Worm (Caenorhabditis elegans) whole organism, late embryonic: Measurements from ENCODE around the gene C08E8.2.
"Not testable (repeated sequence)": the region's sequence is repeated elsewhere in the genome, so short reads cannot be mapped to it uniquely, and the experiment has no call there.

Experiments used
- C08G9.2 ChIP-seq: sonication (generic microtip); optimal IDR thresholded peaks from 2 replicates; lab custom pipeline; 2016; ENCODE audit warnings: mild to moderate bottlenecking, missing genetic modification characterization, moderate library complexity, missing compliant biosample characterization
- K02D7.2 ChIP-seq: sonication (generic microtip); optimal IDR thresholded peaks from 2 replicates; lab custom pipeline; 2017; ENCODE audit warnings: mild to moderate bottlenecking, missing genetic modification characterization, missing compliant biosample characterization
- Y22D7AL.16 ChIP-seq: sonication (generic microtip); optimal IDR thresholded peaks from 2 replicates; lab custom pipeline; 2016; ENCODE audit warnings: missing genetic modification characterization, missing compliant biosample characterization
- ahr-1 ChIP-seq: sonication (generic microtip); optimal IDR thresholded peaks from 2 replicates; lab custom pipeline; 2016; ENCODE audit warnings: missing genetic modification characterization, missing compliant biosample characterization
- ceh-18 ChIP-seq: sonication (generic microtip); optimal IDR thresholded peaks from 2 replicates; lab custom pipeline; 2016; ENCODE audit warnings: missing genetic modification characterization, missing compliant biosample characterization
- ceh-19 ChIP-seq: fragments of 200-800 bp; sonication (Bioruptor generic); optimal IDR thresholded peaks from 2 replicates; lab custom pipeline; 2018; ENCODE audit warnings: mild to moderate bottlenecking, missing genetic modification characterization, missing compliant biosample characterization
- ceh-24 ChIP-seq: sonication (generic microtip); optimal IDR thresholded peaks from 2 replicates; lab custom pipeline; 2016; ENCODE audit warnings: mild to moderate bottlenecking, missing genetic modification characterization, missing compliant biosample characterization
- ceh-31 ChIP-seq: sonication (generic microtip); optimal IDR thresholded peaks from 2 replicates; lab custom pipeline; 2016; ENCODE audit warnings: missing genetic modification characterization, missing compliant biosample characterization
- ceh-45 ChIP-seq: fragments of 200-800 bp; sonication (Bioruptor generic); IDR thresholded peaks from 2 replicates; pipeline ENCODE4 v1.3.6; 2022; ENCODE audit warnings: missing genetic modification reagents, missing genetic modification characterization, missing compliant biosample characterization
- ceh-48 ChIP-seq: sonication (generic microtip); optimal IDR thresholded peaks from 2 replicates; lab custom pipeline; 2016; ENCODE audit warnings: missing genetic modification characterization, inconsistent platforms, missing compliant biosample characterization
- ceh-9 ChIP-seq: sonication (generic microtip); optimal IDR thresholded peaks from 2 replicates; lab custom pipeline; 2016; ENCODE audit warnings: mild to moderate bottlenecking, missing genetic modification characterization, inconsistent platforms, missing compliant biosample characterization
- che-1 ChIP-seq: sonication (generic microtip); optimal IDR thresholded peaks from 2 replicates; lab custom pipeline; 2016; ENCODE audit warnings: mild to moderate bottlenecking, missing genetic modification characterization, missing compliant biosample characterization
- dmd-4 ChIP-seq: sonication (generic microtip); optimal IDR thresholded peaks from 2 replicates; lab custom pipeline; 2016; ENCODE audit warnings: borderline replicate concordance, missing genetic modification characterization, missing compliant biosample characterization
- elt-2 ChIP-seq: sonication (generic microtip); optimal IDR thresholded peaks from 2 replicates; lab custom pipeline; 2016; ENCODE audit warnings: missing genetic modification reagents, missing genetic modification characterization, missing compliant biosample characterization
- elt-4 ChIP-seq: sonication (generic microtip); optimal IDR thresholded peaks from 2 replicates; lab custom pipeline; 2016; ENCODE audit warnings: missing genetic modification characterization, missing compliant biosample characterization
- eyg-1 ChIP-seq: sonication (generic microtip); optimal IDR thresholded peaks from 2 replicates; lab custom pipeline; 2016; ENCODE audit warnings: missing genotype, missing genetic modification characterization, missing compliant biosample characterization
- fkh-10 ChIP-seq: fragments of 150-350 bp; optimal IDR thresholded peaks from 2 replicates; lab custom pipeline; 2014; ENCODE audit warnings: missing biosample characterization, missing genetic modification reagents, missing genetic modification characterization
- gmeb-2 ChIP-seq: sonication (generic microtip); optimal IDR thresholded peaks from 2 replicates; lab custom pipeline; 2016; ENCODE audit warnings: missing genetic modification characterization, inconsistent platforms, missing compliant biosample characterization
- hlh-15 ChIP-seq: sonication (generic microtip); optimal IDR thresholded peaks from 2 replicates; lab custom pipeline; 2016; ENCODE audit warnings: missing genetic modification characterization, missing compliant biosample characterization
- hlh-30 ChIP-seq: sonication (generic microtip); optimal IDR thresholded peaks from 2 replicates; lab custom pipeline; 2017; ENCODE audit warnings: antibody characterized with exemption, missing genetic modification characterization, missing compliant biosample characterization; ENCODE audit not compliant: insufficient read depth
- hlh-6 ChIP-seq: sonication (generic microtip); optimal IDR thresholded peaks from 2 replicates; lab custom pipeline; 2016; ENCODE audit warnings: missing genotype, missing genetic modification characterization, missing compliant biosample characterization
- mec-3 ChIP-seq: sonication (generic microtip); optimal IDR thresholded peaks from 2 replicates; lab custom pipeline; 2016; ENCODE audit warnings: borderline replicate concordance, missing genetic modification characterization, missing compliant biosample characterization
- nfya-1 ChIP-seq: sonication (generic microtip); optimal IDR thresholded peaks from 2 replicates; lab custom pipeline; 2017; ENCODE audit warnings: missing genetic modification characterization, mild to moderate bottlenecking, missing compliant biosample characterization, antibody characterized with exemption, moderate library complexity
- nhr-232 ChIP-seq: sonication (generic microtip); optimal IDR thresholded peaks from 2 replicates; lab custom pipeline; 2016; ENCODE audit warnings: missing genetic modification characterization, missing compliant biosample characterization
- pax-1 ChIP-seq: fragments of 150-350 bp; optimal IDR thresholded peaks from 2 replicates; lab custom pipeline; 2014; ENCODE audit warnings: missing biosample characterization, missing genetic modification characterization
- pros-1 ChIP-seq: fragments of 150-350 bp; optimal IDR thresholded peaks from 2 replicates; lab custom pipeline; 2014; ENCODE audit warnings: missing biosample characterization, missing genetic modification reagents, missing genetic modification characterization
- rnt-1 ChIP-seq: sonication (generic microtip); optimal IDR thresholded peaks from 2 replicates; lab custom pipeline; 2016; ENCODE audit warnings: missing genetic modification characterization, missing compliant biosample characterization
- sdc-2 ChIP-seq: sonication (generic microtip); optimal IDR thresholded peaks from 2 replicates; lab custom pipeline; 2016; ENCODE audit warnings: missing genotype, missing genetic modification characterization, missing compliant biosample characterization
- sox-4 ChIP-seq: sonication (generic microtip); optimal IDR thresholded peaks from 2 replicates; lab custom pipeline; 2017; ENCODE audit warnings: mild to moderate bottlenecking, missing genetic modification characterization, inconsistent platforms, missing compliant biosample characterization
- syd-9 ChIP-seq: sonication (generic microtip); optimal IDR thresholded peaks from 2 replicates; lab custom pipeline; 2016; ENCODE audit warnings: mild to moderate bottlenecking, missing genetic modification characterization, moderate library complexity, missing compliant biosample characterization
- tbx-2 ChIP-seq: sonication (generic microtip); optimal IDR thresholded peaks from 2 replicates; lab custom pipeline; 2016; ENCODE audit warnings: missing genetic modification characterization, missing compliant biosample characterization
- ttx-3 ChIP-seq: sonication (generic microtip); optimal IDR thresholded peaks from 2 replicates; lab custom pipeline; 2016; ENCODE audit warnings: missing genetic modification reagents, missing genetic modification characterization, missing compliant biosample characterization
- unc-3 ChIP-seq, 2 experiments: fragments of 200-800 bp in 1 of 2; sonication (Bioruptor generic) in 1 of 2; sonication (generic microtip) in 1 of 2; conservative IDR thresholded peaks in 1 of 2; optimal IDR thresholded peaks in 1 of 2; 2 replicates each; pipeline versions ENCODE4 v1.3.6 to Lab custom; 2016 to 2022; ENCODE audit warnings: missing compliant biosample characterization in 2 of 2, missing genetic modification characterization in 2 of 2, missing genetic modification reagents in 1 of 2
- unc-55 ChIP-seq: sonication (generic microtip); optimal IDR thresholded peaks from 2 replicates; lab custom pipeline; 2017; ENCODE audit warnings: missing biosample characterization, missing genetic modification reagents, missing genetic modification characterization
- unc-86 ChIP-seq: sonication (generic microtip); optimal IDR thresholded peaks from 2 replicates; lab custom pipeline; 2016; ENCODE audit warnings: missing genetic modification characterization, missing compliant biosample characterization

The C08E8.2 gene

DNA sequence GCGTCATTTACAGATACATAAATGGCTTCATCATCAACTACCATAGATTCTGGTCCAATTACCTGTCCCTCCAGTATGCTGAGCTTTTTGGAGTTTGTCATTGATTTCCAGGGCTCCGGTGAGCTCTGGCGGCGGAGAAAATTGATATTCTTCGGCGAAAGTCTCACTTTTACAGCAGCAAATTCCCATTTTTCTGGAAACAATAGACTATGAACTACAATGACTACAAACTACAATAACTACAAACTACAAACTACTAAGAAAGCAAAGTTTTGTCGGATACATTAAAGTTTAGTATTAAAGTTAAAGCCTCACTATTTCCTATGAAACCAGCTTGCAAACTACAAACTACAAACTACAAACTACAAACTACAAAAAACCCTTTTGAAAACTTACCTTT, at the start of gene C08E8.2:
Gene C08E8.2, minus strand, starts transcription at position 101 of the 400 bp plus-strand sequence.
- TF ChIP-seq sdc-2 (tag; lab: Kevin White, UChicago) (no peak), gmeb-2 (tag; lab: Kevin White, UChicago) (no peak), unc-86 (no peak), ceh-45 (GFP tag; lab: Robert Waterston, UW) (no peak), hlh-6 (no peak), C08G9.2 (tag; lab: Kevin White, UChicago) (no peak), ceh-9 (tag; lab: Kevin White, UChicago) (no peak), ttx-3 (tag; lab: Kevin White, UChicago) (no peak), hlh-30 (tag; lab: Kevin White, UChicago) (no peak), ceh-18 (tag; lab: Kevin White, UChicago) (no peak), ceh-19 (no peak), unc-3 (GFP tag; conservative IDR thresholded peaks at IDR 0.05; lab: Robert Waterston, UW) (no peak), unc-3 (tag; optimal IDR thresholded peaks at IDR 0.05; lab: Kevin White, UChicago) (no peak), ceh-24 (tag; lab: Kevin White, UChicago) (no peak), mec-3 (no peak), hlh-15 (tag; lab: Kevin White, UChicago) (no peak), nhr-232 (tag; lab: Kevin White, UChicago) (no peak), rnt-1 (no peak), tbx-2 (tag; lab: Kevin White, UChicago) (no peak), sox-4 (tag; lab: Kevin White, UChicago) (no peak)

DNA sequence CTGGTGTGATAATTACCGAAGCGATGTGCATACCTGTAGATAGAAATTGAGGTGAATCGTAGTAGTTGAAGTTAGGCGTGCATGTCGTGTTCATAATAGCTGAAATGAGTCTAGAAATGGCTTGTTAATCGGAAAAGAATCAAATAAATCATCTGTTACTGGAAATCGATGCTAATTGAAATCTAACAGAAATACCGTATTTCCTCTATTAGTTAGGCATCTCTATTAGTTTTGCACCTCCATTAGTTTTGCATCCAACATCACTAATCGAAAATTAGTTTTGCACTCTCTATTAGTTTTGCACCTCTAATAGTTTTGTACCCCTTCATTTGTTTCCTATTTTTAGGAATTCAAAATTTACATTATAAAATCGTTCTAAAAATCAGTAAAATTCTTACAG, 49.1 kb upstream of the C08E8.2 start, which contains the start of gene srh-209:
Gene srh-209, minus strand, starts transcription at position 101 of the 400 bp plus-strand sequence.
- not testable (repeated sequence) for TF ChIP-seq nhr-232, sox-4, pax-1 (tag; lab: Kevin White, UChicago)

DNA sequence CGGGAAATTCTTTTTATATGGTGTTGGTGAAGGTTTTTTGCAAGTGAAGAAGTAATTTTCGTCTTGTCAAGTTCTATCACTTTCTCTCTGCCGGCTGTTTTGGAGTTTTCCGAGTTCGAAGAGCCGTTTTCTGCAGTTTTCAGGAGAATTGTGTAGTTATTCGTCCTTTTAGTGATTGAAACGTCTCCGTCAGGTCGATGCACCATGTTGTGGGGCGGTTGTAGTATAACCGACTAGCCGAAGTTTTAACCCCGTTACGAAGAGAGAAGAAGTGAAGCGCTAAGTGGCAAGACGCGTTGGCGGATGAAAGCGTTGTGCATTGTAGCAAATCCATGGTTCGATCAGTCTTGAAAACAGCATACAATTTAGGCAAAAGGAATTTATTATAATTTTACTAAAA, 47.1 kb upstream of the C08E8.2 start:
- TF ChIP-seq ttx-3 (tag; lab: Kevin White, UChicago): no peak
- no peak for TF ChIP-seq ahr-1 (tag; lab: Kevin White, UChicago)
- TF ChIP-seq unc-55 (GFP tag; lab: Kevin White, UChicago): no peak
- TF ChIP-seq gmeb-2 (tag; lab: Kevin White, UChicago): no peak
- TF ChIP-seq dmd-4 (tag; lab: Kevin White, UChicago): no peak
- no peak for TF ChIP-seq nfya-1 (tag; lab: Kevin White, UChicago)
- no peak for TF ChIP-seq syd-9 (tag; lab: Kevin White, UChicago)
- TF ChIP-seq fkh-10: no peak
- TF ChIP-seq, all 69 proteins: peak for 0

DNA sequence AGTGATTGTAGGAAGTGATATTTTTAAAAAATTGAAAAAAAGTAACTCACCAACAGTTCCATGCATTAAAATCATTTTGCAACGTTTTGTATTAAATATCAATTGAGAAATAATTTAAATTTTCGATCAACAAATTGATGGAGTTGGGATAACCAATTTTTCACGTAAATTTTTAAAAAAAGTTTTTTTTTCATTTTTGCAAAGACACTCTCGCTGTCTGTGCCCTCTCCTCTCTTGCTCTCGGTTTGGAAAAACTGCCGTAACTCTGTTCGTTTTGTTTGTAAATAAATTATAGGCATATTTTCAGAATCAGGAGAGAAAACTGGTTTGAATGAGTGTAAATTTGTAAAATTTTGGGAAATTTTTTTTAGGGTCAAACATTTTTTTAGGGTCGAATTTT, 42.2 kb upstream of the C08E8.2 start, which contains the start of gene Y51A2B.16:
Gene Y51A2B.16, minus strand, starts transcription at position 101 of the 400 bp plus-strand sequence.
- TF ChIP-seq hlh-30 (tag; lab: Kevin White, UChicago) (no peak), ceh-24 (tag; lab: Kevin White, UChicago) (no peak), hlh-6 (no peak), elt-4 (no peak), ceh-31 (tag; lab: Kevin White, UChicago) (no peak), pros-1 (no peak), rnt-1 (no peak), Y22D7AL.16 (tag; lab: Kevin White, UChicago) (no peak), C08G9.2 (tag; lab: Kevin White, UChicago) (no peak), K02D7.2 (tag; lab: Kevin White, UChicago) (no peak), elt-2 (tag; lab: Kevin White, UChicago) (no peak), sox-4 (tag; lab: Kevin White, UChicago) (no peak), che-1 (tag; lab: Kevin White, UChicago) (no peak), eyg-1 (no peak), ceh-48 (no peak), ceh-19 (no peak)
